Worm (Caenorhabditis elegans) whole organism, L4 larva: ENCODE data around the gene C04E12.5.

ENCODE experiments used
- ZK546.5 ChIP-seq, 2 experiments: sonication (generic microtip); optimal IDR thresholded peaks; 2 replicates each; lab custom pipeline; 2017; ENCODE audit warnings: missing biosample characterization in 2 of 2, missing genetic modification characterization in 2 of 2
- ceh-62 ChIP-seq: sonication (generic microtip); optimal IDR thresholded peaks from 2 replicates; lab custom pipeline; 2017; ENCODE audit warnings: missing biosample characterization, missing genetic modification characterization
- daf-12 ChIP-seq: fragments of 150-350 bp; optimal IDR thresholded peaks from 2 replicates; lab custom pipeline; 2014; ENCODE audit warnings: missing biosample characterization, missing genetic modification reagents, missing genetic modification characterization
- daf-16 ChIP-seq, 3 experiments: sonication (generic microtip); optimal IDR thresholded peaks; 2 replicates each; lab custom pipeline; 2016 to 2017; ENCODE audit warnings: missing genetic modification characterization in 3 of 3, missing genetic modification reagents in 3 of 3, mild to moderate bottlenecking in 2 of 3, missing compliant biosample characterization in 2 of 3, missing biosample characterization in 1 of 3, moderate library complexity in 1 of 3
- madf-5 ChIP-seq, 2 experiments: fragments of 200-800 bp; sonication (Bioruptor generic); IDR thresholded peaks; 2 replicates each; pipeline ENCODE4 v1.3.6; 2022; ENCODE audit warnings: missing compliant biosample characterization in 2 of 2, missing genetic modification characterization in 2 of 2
- mep-1 ChIP-seq: fragments of 150-350 bp; sonication (generic microtip); optimal IDR thresholded peaks from 3 replicates; lab custom pipeline; 2014; ENCODE audit warnings: missing biosample characterization, missing genetic modification characterization
- nhr-76 ChIP-seq: fragments of 150-350 bp; optimal IDR thresholded peaks from 2 replicates; lab custom pipeline; 2014; ENCODE audit warnings: missing biosample characterization, missing genetic modification characterization

- TF ChIP-seq ZK546.5 (tag; optimal IDR thresholded peaks at IDR 0.05; lab: Kevin White, UChicago) (no peak), daf-16 (GFP tag; optimal IDR thresholded peaks at IDR 0.05; lab: Kevin White, UChicago) (no peak), daf-16 (tag; optimal IDR thresholded peaks at IDR 0.05; lab: Kevin White, UChicago) (no peak), mep-1 (tag; lab: Kevin White, UChicago) (no peak), madf-5 (GFP tag; IDR thresholded peaks at IDR 0.05; lab: Robert Waterston, UW) (no peak), nhr-76 (tag; lab: Kevin White, UChicago) (no peak), daf-12 (no peak), ceh-62 (no peak)
Observed at ce11 chrV:3351266-3351665, 7.1 kb upstream of the C04E12.5 start, which contains the start of gene str-63.
